Fruit fly (Drosophila melanogaster) whole organism, embryonic: ENCODE results near the gene sima.

Experiments used
- B-H1 ChIP-seq: fragments of 200-800 bp; sonication (Bioruptor generic); IDR thresholded peaks from 3 replicates; pipeline ENCODE4 v1.3.6; 2022; ENCODE audit warnings: missing biosample characterization, missing genetic modification characterization
- CG10274 ChIP-seq: fragments of 200-800 bp; sonication (Bioruptor generic); optimal IDR thresholded peaks from 3 replicates; lab custom pipeline; 2017; ENCODE audit warnings: missing biosample characterization, mild to moderate bottlenecking, missing genetic modification characterization
- CG10654 ChIP-seq: fragments of 200-800 bp; sonication (Bioruptor generic); optimal IDR thresholded peaks from 2 replicates; lab custom pipeline; 2016; ENCODE audit warnings: missing biosample characterization, missing genetic modification characterization
- CG10979 ChIP-seq: fragments of 200-800 bp; sonication (Bioruptor generic); optimal IDR thresholded peaks from 2 replicates; lab custom pipeline; 2018; ENCODE audit warnings: missing biosample characterization, mild to moderate bottlenecking, missing genetic modification characterization, moderate library complexity
- CG11398 ChIP-seq: fragments of 200-800 bp; sonication (Bioruptor generic); optimal IDR thresholded peaks from 2 replicates; lab custom pipeline; 2016; ENCODE audit warnings: missing biosample characterization, missing genetic modification characterization
- CG11456 ChIP-seq: fragments of 200-800 bp; sonication (Bioruptor generic); IDR thresholded peaks from 3 replicates; pipeline ENCODE4 v1.3.6; 2022; ENCODE audit warnings: missing biosample characterization, missing genetic modification characterization
- CG11723 ChIP-seq: fragments of 200-800 bp; sonication (Bioruptor generic); optimal IDR thresholded peaks from 2 replicates; lab custom pipeline; 2017; ENCODE audit warnings: missing biosample characterization, mild to moderate bottlenecking, missing genetic modification characterization
- CG12104 ChIP-seq: fragments of 200-800 bp; sonication (Bioruptor generic); optimal IDR thresholded peaks from 3 replicates; lab custom pipeline; 2016; ENCODE audit warnings: missing biosample characterization, missing genetic modification characterization
- CG12391 ChIP-seq: fragments of 200-800 bp; sonication (Bioruptor generic); optimal IDR thresholded peaks from 3 replicates; lab custom pipeline; 2018; ENCODE audit warnings: missing biosample characterization, mild to moderate bottlenecking, missing genetic modification characterization, moderate library complexity
- CG13287 ChIP-seq: fragments of 200-800 bp; sonication (Bioruptor generic); IDR thresholded peaks from 2 replicates; pipeline ENCODE4 v1.3.6; 2022; ENCODE audit warnings: missing biosample characterization, missing genetic modification characterization; ENCODE audit not compliant: partially characterized antibody
- CG14050 ChIP-seq: fragments of 200-800 bp; sonication (Bioruptor generic); IDR thresholded peaks from 3 replicates; pipeline ENCODE4 v1.3.6; 2022; ENCODE audit warnings: missing biosample characterization, missing genetic modification characterization
- CG1603 ChIP-seq: fragments of 200-800 bp; sonication (Bioruptor generic); optimal IDR thresholded peaks from 2 replicates; lab custom pipeline; 2019; ENCODE audit warnings: missing biosample characterization, mild to moderate bottlenecking, missing genetic modification characterization, moderate library complexity
- CG16863 ChIP-seq: fragments of 200-800 bp; sonication (Bioruptor generic); optimal IDR thresholded peaks from 3 replicates; lab custom pipeline; 2016; ENCODE audit warnings: missing biosample characterization, missing genetic modification characterization
- CG17612 ChIP-seq: fragments of 200-800 bp; sonication (Bioruptor generic); IDR thresholded peaks from 2 replicates; pipeline ENCODE4 v1.3.6; 2022; ENCODE audit warnings: missing biosample characterization, missing genetic modification characterization
- CG1792 ChIP-seq: fragments of 200-800 bp; sonication (Bioruptor generic); optimal IDR thresholded peaks from 2 replicates; lab custom pipeline; 2016; ENCODE audit warnings: missing biosample characterization, missing genetic modification characterization
- CG2120 ChIP-seq: fragments of 200-800 bp; sonication (Bioruptor generic); optimal IDR thresholded peaks from 3 replicates; lab custom pipeline; 2016; ENCODE audit warnings: missing biosample characterization, missing genetic modification characterization
- CG31365 ChIP-seq: fragments of 200-800 bp; sonication (Bioruptor generic); optimal IDR thresholded peaks from 2 replicates; lab custom pipeline; 2018; ENCODE audit warnings: missing biosample characterization, mild to moderate bottlenecking, missing genetic modification characterization
- CG31441 ChIP-seq: fragments of 200-800 bp; sonication (Bioruptor generic); IDR thresholded peaks from 2 replicates; pipeline ENCODE4 v1.3.6; 2022; ENCODE audit warnings: missing biosample characterization, missing genetic modification characterization
- CG33557 ChIP-seq: fragments of 200-800 bp; sonication (Bioruptor generic); optimal IDR thresholded peaks from 2 replicates; lab custom pipeline; 2019; ENCODE audit warnings: missing biosample characterization, mild to moderate bottlenecking, missing genetic modification characterization, moderate library complexity
- CG3407 ChIP-seq: fragments of 200-800 bp; sonication (Bioruptor generic); optimal IDR thresholded peaks from 2 replicates; lab custom pipeline; 2018; ENCODE audit warnings: missing biosample characterization, mild to moderate bottlenecking, missing genetic modification characterization
- CG4424 ChIP-seq: fragments of 200-800 bp; sonication (Bioruptor generic); optimal IDR thresholded peaks from 3 replicates; lab custom pipeline; 2016; ENCODE audit warnings: missing biosample characterization, missing genetic modification characterization
- CG7372 ChIP-seq: fragments of 200-800 bp; sonication (Bioruptor generic); IDR thresholded peaks from 2 replicates; pipeline ENCODE4 v1.3.6; 2022; ENCODE audit warnings: missing biosample characterization, missing genetic modification characterization
- CG7786 ChIP-seq: fragments of 200-800 bp; sonication (Bioruptor generic); optimal IDR thresholded peaks from 2 replicates; lab custom pipeline; 2016; ENCODE audit warnings: missing biosample characterization, missing genetic modification characterization
- CG7963 ChIP-seq: fragments of 200-800 bp; sonication (Bioruptor generic); IDR thresholded peaks from 3 replicates; pipeline ENCODE4 v1.3.6; 2022; ENCODE audit warnings: missing biosample characterization, missing genetic modification characterization; ENCODE audit not compliant: partially characterized antibody
- CG8359 ChIP-seq: fragments of 200-800 bp; sonication (Bioruptor generic); optimal IDR thresholded peaks from 2 replicates; lab custom pipeline; 2017; ENCODE audit warnings: missing biosample characterization, mild to moderate bottlenecking, missing genetic modification characterization, borderline replicate concordance
- CG9609 ChIP-seq: fragments of 200-800 bp; sonication (Bioruptor generic); optimal IDR thresholded peaks from 3 replicates; lab custom pipeline; 2016; ENCODE audit warnings: missing biosample characterization, missing genetic modification characterization
- CG9727 ChIP-seq: fragments of 200-800 bp; sonication (Bioruptor generic); optimal IDR thresholded peaks from 3 replicates; lab custom pipeline; 2017; ENCODE audit warnings: missing biosample characterization, mild to moderate bottlenecking, missing genetic modification characterization
- CG9817 ChIP-seq: fragments of 200-800 bp; sonication (Bioruptor generic); optimal IDR thresholded peaks from 2 replicates; lab custom pipeline; 2018; ENCODE audit warnings: missing biosample characterization, mild to moderate bottlenecking, missing genetic modification characterization, moderate library complexity
- H2.0 ChIP-seq: fragments of 200-800 bp; sonication (Bioruptor generic); IDR thresholded peaks from 2 replicates; pipeline ENCODE4 v1.3.6; 2022; ENCODE audit warnings: missing biosample characterization, missing genetic modification characterization
- HLH4C ChIP-seq: fragments of 200-800 bp; sonication (Bioruptor generic); IDR thresholded peaks from 3 replicates; pipeline ENCODE4 v1.3.6; 2022; ENCODE audit warnings: missing biosample characterization, missing genetic modification characterization; ENCODE audit not compliant: partially characterized antibody
- Nf-YB ChIP-seq: fragments of 200-800 bp; sonication (Bioruptor generic); optimal IDR thresholded peaks from 3 replicates; lab custom pipeline; 2019; ENCODE audit warnings: missing biosample characterization, mild to moderate bottlenecking, missing genetic modification characterization, moderate library complexity
- PHDP ChIP-seq: fragments of 200-800 bp; sonication (Bioruptor generic); optimal IDR thresholded peaks from 3 replicates; lab custom pipeline; 2018; ENCODE audit warnings: missing biosample characterization, mild to moderate bottlenecking, missing genetic modification characterization, moderate library complexity
- Trl ChIP-seq, 3 experiments: fragments of >200 bp in 2 of 3; fragments of 200-800 bp in 1 of 3; sonication (Bioruptor generic) in 1 of 3; optimal IDR thresholded peaks; 2 replicates in 1 of 3; 3 replicates in 2 of 3; lab custom pipeline; 2016 to 2017; ENCODE audit warnings: missing biosample characterization in 1 of 3, missing genetic modification characterization in 1 of 3
- amos ChIP-seq: fragments of 200-800 bp; sonication (Bioruptor generic); IDR thresholded peaks from 2 replicates; pipeline ENCODE4 v1.3.6; 2022; ENCODE audit warnings: missing biosample characterization, missing genetic modification characterization; ENCODE audit not compliant: partially characterized antibody
- ash1 ChIP-seq: fragments of 200-800 bp; sonication (Bioruptor generic); optimal IDR thresholded peaks from 2 replicates; lab custom pipeline; 2018; ENCODE audit warnings: missing biosample characterization, mild to moderate bottlenecking, missing genetic modification characterization
- bcd ChIP-seq: fragments of 200-800 bp; sonication (Bioruptor generic); optimal IDR thresholded peaks from 2 replicates; lab custom pipeline; 2017; ENCODE audit warnings: missing biosample characterization, mild to moderate bottlenecking, missing genetic modification characterization
- crol ChIP-seq: fragments of 200-800 bp; sonication (Bioruptor generic); IDR thresholded peaks from 2 replicates; pipeline ENCODE4 v1.3.6; 2022; ENCODE audit warnings: missing biosample characterization, missing genetic modification characterization
- gt ChIP-seq: fragments of 200-800 bp; sonication (Bioruptor generic); IDR thresholded peaks from 2 replicates; pipeline ENCODE4 v1.3.6; 2022; ENCODE audit warnings: missing biosample characterization, missing genetic modification characterization
- hkb ChIP-seq, 2 experiments: fragments of 200-800 bp in 1 of 2; fragments of >200 bp in 1 of 2; sonication (Bioruptor generic) in 1 of 2; IDR thresholded peaks in 1 of 2; optimal IDR thresholded peaks in 1 of 2; 2 replicates each; pipeline versions ENCODE4 v1.3.6 to Lab custom; 2017 to 2022; ENCODE audit warnings: missing biosample characterization in 1 of 2, missing genetic modification characterization in 1 of 2
- insv ChIP-seq, 2 experiments: fragments of 200-800 bp; sonication (Bioruptor generic); optimal IDR thresholded peaks; 3 replicates each; lab custom pipeline; 2016 to 2018; ENCODE audit warnings: missing biosample characterization in 2 of 2, missing genetic modification characterization in 2 of 2
- mirr ChIP-seq: fragments of 200-800 bp; sonication (Bioruptor generic); optimal IDR thresholded peaks from 3 replicates; lab custom pipeline; 2018; ENCODE audit warnings: missing biosample characterization, mild to moderate bottlenecking, missing genetic modification characterization
- otp ChIP-seq: fragments of 200-800 bp; sonication (Bioruptor generic); IDR thresholded peaks from 3 replicates; pipeline ENCODE4, ENCODE4 v1.3.6; 2022; ENCODE audit warnings: missing biosample characterization, missing genetic modification characterization
- pan ChIP-seq, 4 experiments: fragments of >200 bp in 3 of 4; fragments of 200-800 bp in 1 of 4; sonication (Bioruptor generic) in 1 of 4; optimal IDR thresholded peaks in 3 of 4; IDR thresholded peaks in 1 of 4; 2 replicates each; pipeline versions ENCODE4 v1.3.6 to Lab custom; 2017 to 2022; ENCODE audit warnings: missing biosample characterization in 2 of 4, missing genetic modification characterization in 2 of 4, mixed read lengths in 1 of 4
- shn ChIP-seq: fragments of 200-800 bp; sonication (Bioruptor generic); optimal IDR thresholded peaks from 3 replicates; lab custom pipeline; 2016; ENCODE audit warnings: missing biosample characterization, missing genetic modification characterization
- tin ChIP-seq: fragments of 200-800 bp; sonication (Bioruptor generic); optimal IDR thresholded peaks from 3 replicates; lab custom pipeline; 2016; ENCODE audit warnings: missing biosample characterization, missing genetic modification characterization
- vvl ChIP-seq: fragments of 200-800 bp; sonication (Bioruptor generic); IDR thresholded peaks from 2 replicates; pipeline ENCODE4 v1.3.6; 2022; ENCODE audit warnings: missing biosample characterization, missing genetic modification characterization
- yki ChIP-seq: fragments of >200 bp; optimal IDR thresholded peaks from 3 replicates; lab custom pipeline; 2018
- z ChIP-seq: fragments of 200-800 bp; sonication (Bioruptor generic); IDR thresholded peaks from 3 replicates; pipeline ENCODE4 v1.3.6; 2022; ENCODE audit warnings: missing biosample characterization, missing genetic modification characterization

Gene sima

DNA sequence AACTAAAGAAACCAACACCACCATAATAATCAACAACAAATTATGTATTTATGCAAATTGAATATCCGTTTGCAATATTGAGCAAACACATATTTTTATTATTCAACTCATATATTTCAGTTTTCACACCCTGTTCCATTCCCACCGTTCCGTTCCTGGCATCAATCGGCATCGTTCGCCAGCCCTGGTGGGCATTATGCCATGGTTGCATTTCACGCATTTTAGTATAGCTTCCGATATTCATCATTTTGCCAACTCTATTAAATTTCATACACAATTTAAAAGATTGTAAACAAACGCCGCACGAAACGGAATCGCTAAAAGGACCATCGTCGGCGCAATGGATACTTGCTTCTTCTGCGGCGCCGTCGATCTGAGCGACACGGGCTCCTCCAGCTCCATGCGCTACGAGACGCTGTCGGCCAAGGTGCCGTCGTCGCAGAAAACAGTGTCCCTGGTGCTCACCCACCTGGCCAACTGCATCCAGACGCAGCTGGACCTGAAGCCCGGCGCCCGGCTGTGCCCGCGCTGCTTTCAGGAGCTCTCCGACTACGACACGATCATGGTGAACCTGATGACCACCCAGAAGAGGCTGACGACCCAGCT is 14.9 kb upstream of the sima start, which contains the start of gene Sry-delta (continued):
- TF ChIP-seq CG10274 (peak; percentile 27), CG7963 (no peak), yki (lab: Kevin White, UChicago) (no peak), Nf-YB (GFP tag; lab: Kevin White, UChicago) (no peak), CG1603 (tag; lab: Kevin White, UChicago) (peak; percentile 99), z (GFP tag; lab: Robert Waterston, UW) (no peak), crol (no peak), bcd (GFP tag; lab: Kevin White, UChicago) (no peak), hkb (optimal IDR thresholded peaks at IDR 0.05; lab: Kevin White, UChicago) (no peak), hkb (GFP tag; IDR thresholded peaks at IDR 0.05; lab: Robert Waterston, UW) (peak; percentile 75), CG11398 (GFP tag; lab: Kevin White, UChicago) (peak; percentile 70), Trl (optimal IDR thresholded peaks at IDR 0.05; lab: Kevin White, UChicago) (no peak), Trl (GFP tag; optimal IDR thresholded peaks at IDR 0.05; lab: Kevin White, UChicago) (peak; percentile 92), CG2120 (GFP tag; lab: Kevin White, UChicago) (peak; percentile 93), mirr (GFP tag; lab: Kevin White, UChicago) (peak; percentile 82), insv (GFP tag; optimal IDR thresholded peaks at IDR 0.05; lab: Kevin White, UChicago) (peak in 1 of 2 experiments; percentile 46), otp (GFP tag; lab: Robert Waterston, UW) (peak; percentile 80), CG3407 (GFP tag; lab: Kevin White, UChicago) (no peak), CG13287 (peak; percentile 89), CG8359 (GFP tag; lab: Kevin White, UChicago) (no peak), CG4424 (GFP tag; lab: Kevin White, UChicago) (peak; percentile 85), CG7372 (GFP tag; lab: Robert Waterston, UW) (peak; percentile 44; the same call in 1 of the 2 replicates), CG31365 (tag; lab: Kevin White, UChicago) (no peak), CG10979 (tag; lab: Kevin White, UChicago) (peak; percentile 59), PHDP (tag; lab: Kevin White, UChicago) (peak; percentile 72), shn (peak; percentile 80), amos (GFP tag; lab: Robert Waterston, UW) (peak; percentile 81), CG7786 (GFP tag; lab: Kevin White, UChicago) (peak; percentile 85), pan (optimal IDR thresholded peaks at IDR 0.05; lab: Kevin White, UChicago) (no peak), pan (GFP tag; optimal IDR thresholded peaks at IDR 0.05 in 1 of 2, IDR thresholded peaks at IDR 0.05 in 1 of 2) (peak in 1 of 2 experiments; percentile 78), tin (GFP tag; lab: Kevin White, UChicago) (peak; percentile 91), HLH4C (GFP tag; lab: Robert Waterston, UW) (peak; percentile 54; the same call in 1 of the 3 replicates), ash1 (GFP tag; lab: Kevin White, UChicago) (peak; percentile 84), vvl (GFP tag; lab: Robert Waterston, UW) (peak; percentile 90), CG12391 (peak; percentile 85), CG9727 (GFP tag; lab: Kevin White, UChicago) (peak; percentile 78), CG1792 (GFP tag; lab: Kevin White, UChicago) (peak; percentile 79), CG31441 (no peak; the same call in 1 of the 2 replicates), CG9609 (GFP tag; lab: Kevin White, UChicago) (peak; percentile 85), CG12104 (GFP tag; lab: Kevin White, UChicago) (peak; percentile 54), CG11456 (GFP tag; lab: Robert Waterston, UW) (peak; percentile 94), CG10654 (GFP tag; lab: Kevin White, UChicago) (peak; percentile 85), CG16863 (GFP tag; lab: Kevin White, UChicago) (peak; percentile 53), CG33557 (GFP tag; lab: Kevin White, UChicago) (peak; percentile 52), gt (GFP tag; lab: Robert Waterston, UW) (no peak), CG11723 (peak; percentile 74), H2.0 (peak; percentile 60), CG17612 (GFP tag; lab: Robert Waterston, UW) (no peak; the same call in 1 of the 2 replicates), CG9817 (tag; lab: Kevin White, UChicago) (peak; percentile 79), CG14050 (GFP tag; lab: Robert Waterston, UW) (peak; percentile 47; the same call in 2 of the 3 replicates), B-H1 (peak; percentile 45)
